Worm (Caenorhabditis elegans): ENCODE data around the gene droe-8.

Gene droe-8

DNA sequence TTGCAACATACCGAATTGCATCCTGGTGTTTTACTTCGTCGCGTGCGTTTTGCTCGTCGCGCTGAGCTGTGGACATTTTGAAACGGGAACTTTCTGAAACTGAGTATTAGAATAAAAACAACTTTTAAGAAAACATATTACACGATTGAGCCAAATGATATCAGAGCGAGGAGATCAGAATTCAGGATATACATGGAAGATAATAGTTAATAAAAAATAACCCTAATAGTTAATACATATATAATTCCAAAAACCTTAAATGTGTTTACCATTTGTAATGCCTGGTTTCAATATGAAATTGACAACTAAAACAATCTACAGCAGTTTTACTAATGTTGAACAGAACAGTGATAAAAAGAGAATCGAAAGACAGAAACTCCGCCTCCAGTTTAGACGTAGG lies 36.5 kb downstream of the droe-8 start, which contains the start of gene B0507.8:
Gene B0507.8 (minus strand): TSS at position 101 of the 400 bp plus-strand sequence.
- no peak for TF ChIP-seq ccch-3 (GFP tag; optimal IDR thresholded peaks at IDR 0.05)
- TF ChIP-seq ceh-58 (GFP tag; IDR thresholded peaks at IDR 0.05): no peak

DNA sequence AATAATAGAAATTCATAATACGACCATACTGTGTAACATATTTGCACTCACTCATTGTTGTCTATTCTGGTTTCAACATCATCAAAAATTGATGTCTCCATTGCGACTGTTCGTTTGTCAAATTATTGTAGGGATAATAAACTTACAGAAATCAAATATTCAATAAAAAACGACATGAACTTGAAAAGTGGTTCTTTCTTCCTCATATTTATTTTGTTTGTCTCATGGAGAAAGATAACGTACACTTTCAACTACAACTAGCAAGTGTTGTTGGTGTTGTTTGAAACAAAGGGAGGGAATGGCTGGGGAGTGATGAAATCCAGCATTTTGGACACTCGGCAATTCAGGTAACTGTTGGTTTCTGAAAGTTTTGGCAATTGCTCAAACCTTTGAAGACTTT lies 39.6 kb downstream of the droe-8 start, which contains the start of gene B0507.9:
Gene B0507.9 (minus strand): TSS at position 101 of the 400 bp plus-strand sequence.
- TF ChIP-seq Y53F4B.3 (GFP tag; IDR thresholded peaks at IDR 0.05) (no peak), attf-6 (GFP tag; IDR thresholded peaks at IDR 0.05) (no peak), sea-2 (GFP tag; IDR thresholded peaks at IDR 0.05) (no peak), ztf-6 (GFP tag; IDR thresholded peaks at IDR 0.05) (no peak)

DNA sequence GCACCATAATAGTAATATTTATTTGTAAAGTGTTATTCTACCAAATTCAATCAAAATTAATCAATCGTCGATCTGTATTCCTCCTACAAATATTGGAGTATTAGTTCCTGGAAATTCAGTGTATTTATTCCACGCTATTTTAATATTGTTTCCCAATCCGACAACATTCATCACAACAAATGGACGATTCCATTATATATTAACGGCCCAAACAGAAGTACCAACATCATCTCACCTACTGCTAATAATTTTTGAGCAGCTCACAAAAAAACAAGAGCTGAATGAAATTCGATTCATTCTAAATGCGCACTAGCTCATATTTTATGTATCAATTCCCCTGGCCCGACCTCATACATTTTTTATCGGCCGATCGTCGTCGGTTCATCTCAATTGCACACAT lies 40.7 kb downstream of the droe-8 start:
- TF ChIP-seq lin-54 (GFP tag; optimal IDR thresholded peaks at IDR 0.05) (no peak), chd-7 (tag; optimal IDR thresholded peaks at IDR 0.05) (no peak), madf-8 (GFP tag; conservative IDR thresholded peaks at IDR 0.05) (no peak), ceh-91 (GFP tag; IDR thresholded peaks at IDR 0.05) (no peak), pbrm-1 (GFP tag; IDR thresholded peaks at IDR 0.05) (no peak), aptf-3 (GFP tag; IDR thresholded peaks at IDR 0.05) (no peak), hmg-1.2 (GFP tag; IDR thresholded peaks at IDR 0.05) (no peak), atf-7 (tag; optimal IDR thresholded peaks at IDR 0.05) (no peak), F23B12.7 (tag; optimal IDR thresholded peaks at IDR 0.05; ENCODE audit: insufficient read depth) (no peak), hsf-1 (GFP tag; IDR thresholded peaks at IDR 0.05) (no peak), F57C9.4 (tag; optimal IDR thresholded peaks at IDR 0.05) (no peak), let-607 (tag; optimal IDR thresholded peaks at IDR 0.05) (no peak), ztf-3 (GFP tag; optimal IDR thresholded peaks at IDR 0.05) (no peak), T07F8.4 (tag; optimal IDR thresholded peaks at IDR 0.05) (no peak), xnd-1 (tag; optimal IDR thresholded peaks at IDR 0.05) (no peak)

DNA sequence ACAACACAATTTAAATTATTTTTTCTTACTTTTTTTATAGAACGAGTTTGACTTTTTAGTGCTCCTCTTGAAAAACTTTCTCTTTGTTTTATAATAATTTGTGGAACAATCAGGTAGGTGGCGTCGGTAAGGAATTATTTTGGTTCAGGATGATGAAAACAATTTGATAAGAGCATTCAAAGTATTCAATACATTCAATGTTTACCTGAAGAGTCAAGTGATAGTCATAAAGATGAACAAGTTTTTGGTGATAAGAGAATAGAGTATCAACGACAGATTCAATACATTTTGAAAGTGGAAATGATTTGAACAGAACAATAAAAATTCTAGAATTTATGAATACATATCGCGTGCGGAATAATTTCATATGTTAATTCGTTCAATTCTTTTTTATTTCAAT lies 41.2 kb downstream of the droe-8 start:
- TF ChIP-seq nhr-80 (tag; optimal IDR thresholded peaks at IDR 0.05) (peak; percentile 15), Y53G8AR.9 (GFP tag; conservative IDR thresholded peaks at IDR 0.05) (no peak)

DNA sequence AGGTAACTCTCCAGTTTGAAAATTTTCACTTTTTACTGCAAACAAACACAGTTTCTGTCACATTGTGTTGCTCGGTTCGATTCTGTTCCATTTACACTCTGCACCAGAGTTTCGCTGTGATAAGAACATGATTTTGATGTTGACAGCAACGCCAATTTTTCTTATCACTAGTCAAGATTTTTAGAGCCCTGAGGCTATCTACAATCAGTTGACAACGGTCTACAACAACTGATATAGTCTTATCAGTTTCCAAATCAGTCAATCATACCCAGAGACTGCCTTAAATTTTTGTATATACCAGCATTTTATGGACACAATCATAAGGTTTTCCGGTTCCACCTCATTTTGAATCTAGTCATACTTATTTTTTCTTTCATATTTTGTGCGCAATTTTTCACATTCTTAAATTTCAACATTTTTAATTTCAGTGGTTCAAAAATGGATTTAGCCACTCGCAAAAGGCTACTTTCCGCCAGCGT lies 42.2 kb downstream of the droe-8 start, which contains the start of gene B0507.3:
Gene B0507.3 (plus strand): TSS at position 429 of the 479 bp plus-strand sequence.
- peak; percentile 76 for TF ChIP-seq ets-4 (GFP tag; optimal IDR thresholded peaks at IDR 0.05)
- no peak for TF ChIP-seq fkh-3 (tag; optimal IDR thresholded peaks at IDR 0.05)
- TF ChIP-seq dox-1 (GFP tag; IDR thresholded peaks at IDR 0.05): no peak
- TF ChIP-seq atf-7 (tag; optimal IDR thresholded peaks at IDR 0.05): peak; percentile 49
- peak; percentile 71 for TF ChIP-seq egl-44 (GFP tag; IDR thresholded peaks at IDR 0.05)
- TF ChIP-seq nhr-80 (tag; optimal IDR thresholded peaks at IDR 0.05): peak; percentile 89
- TF ChIP-seq pha-4 (tag; optimal IDR thresholded peaks at IDR 0.05): peak; percentile 54
- TF ChIP-seq tlf-1 (GFP tag; optimal IDR thresholded peaks at IDR 0.05): peak; percentile 30
- no peak for TF ChIP-seq zfh-2 (GFP tag; conservative IDR thresholded peaks at IDR 0.05)
- TF ChIP-seq bed-2 (GFP tag; IDR thresholded peaks at IDR 0.05): no peak
- TF ChIP-seq unc-62 (GFP tag; optimal IDR thresholded peaks at IDR 0.05): peak; percentile 85
- peak in 1 of 2 experiments; percentile 48 for TF ChIP-seq let-607 (tag; optimal IDR thresholded peaks at IDR 0.05)
- peak; percentile 74 for TF ChIP-seq ztf-22 (GFP tag; optimal IDR thresholded peaks at IDR 0.05)

Data from whole organism, young adult.